Worm (Caenorhabditis elegans): ENCODE measurements around the gene ZK792.1.

Gene ZK792.1

ce11 chrIV:11623759-11624287 lies 35.8 kb upstream of the ZK792.1 start (continued):
- no peak for TF ChIP-seq nhr-102 (tag; optimal IDR thresholded peaks at IDR 0.05)
- TF ChIP-seq zfp-2 (tag; optimal IDR thresholded peaks at IDR 0.05) = no peak
- no peak for TF ChIP-seq attf-4 (tag; optimal IDR thresholded peaks at IDR 0.05)
- TF ChIP-seq Y105C5A.15 (GFP tag; IDR thresholded peaks at IDR 0.05) = no peak
- TF ChIP-seq F49E8.2 (tag; optimal IDR thresholded peaks at IDR 0.05; ENCODE audit: borderline replicate concordance) = no peak
- no peak for TF ChIP-seq zag-1 (tag; optimal IDR thresholded peaks at IDR 0.05)
- no peak for TF ChIP-seq nhr-41 (GFP tag; IDR thresholded peaks at IDR 0.05)
- TF ChIP-seq snpc-4 (tag; optimal IDR thresholded peaks at IDR 0.05) = no peak
- TF ChIP-seq D1046.2 (GFP tag; IDR thresholded peaks at IDR 0.05) = no peak
- TF ChIP-seq madf-5 (GFP tag; IDR thresholded peaks at IDR 0.05) = no peak
- no peak for TF ChIP-seq ceh-62 (tag; optimal IDR thresholded peaks at IDR 0.05)
- TF ChIP-seq ctbp-1 (GFP tag; IDR thresholded peaks at IDR 0.05) = no peak
- TF ChIP-seq mdt-29 (GFP tag; IDR thresholded peaks at IDR 0.05) = no peak
- no peak for TF ChIP-seq nhr-10 (tag; optimal IDR thresholded peaks at IDR 0.05)
- TF ChIP-seq vab-7 (GFP tag; IDR thresholded peaks at IDR 0.05) = no peak
- no peak for TF ChIP-seq saeg-2 (GFP tag; IDR thresholded peaks at IDR 0.05)
- no peak for TF ChIP-seq Y48G9A.11 (GFP tag; IDR thresholded peaks at IDR 0.05)
- TF ChIP-seq ceh-28 (tag; optimal IDR thresholded peaks at IDR 0.05) = no peak
- peak; percentile 32 for TF ChIP-seq hlh-30 (tag; optimal IDR thresholded peaks at IDR 0.05; ENCODE audit: insufficient read depth)
- peak; percentile 74 for TF ChIP-seq aha-1 (tag)
- TF ChIP-seq dmd-8 (GFP tag; IDR thresholded peaks at IDR 0.05) = no peak
- no peak for TF ChIP-seq F26F4.8 (GFP tag; conservative IDR thresholded peaks at IDR 0.05)
- TF ChIP-seq daf-12 (tag; optimal IDR thresholded peaks at IDR 0.05) = no peak
- no peak for TF ChIP-seq unc-39 (tag; optimal IDR thresholded peaks at IDR 0.05)

ce11 chrIV:11625482-11625881 lies 34.2 kb upstream of the ZK792.1 start, which contains the start of gene lys-5:
lys-5 (minus strand) TSS chrIV:11625582.
- TF ChIP-seq aha-1 (tag) (peak; percentile 41), sdz-12 (GFP tag; optimal IDR thresholded peaks at IDR 0.05) (no peak)

- no peak for TF ChIP-seq aha-1 (tag)
Measured at ce11 chrIV:11627847-11628246, 31.8 kb upstream of the ZK792.1 start, which contains the start of gene lys-6. lys-6 (minus strand) TSS chrIV:11627947.

DNA sequence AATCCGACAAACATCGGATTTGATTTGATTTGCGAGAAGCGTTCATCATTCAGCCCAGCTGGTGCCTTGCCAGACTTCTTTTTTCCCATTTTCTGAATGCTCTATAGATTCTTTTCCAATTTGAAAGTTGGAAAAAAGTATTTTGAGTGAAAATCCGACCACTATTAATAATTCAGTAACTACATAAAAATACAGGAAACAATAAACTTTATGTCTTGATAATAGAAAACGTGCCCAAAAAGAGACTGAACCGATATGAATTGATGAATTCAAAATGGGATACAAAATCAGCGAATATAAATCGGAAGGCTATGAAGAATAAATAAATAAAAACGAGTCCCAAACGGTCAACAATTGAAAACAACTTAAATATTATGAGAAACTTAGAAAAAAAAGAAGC lies 27.9 kb upstream of the ZK792.1 start, which contains the start of gene F58B3.4:
Gene F58B3.4 (minus strand): TSS at position 101 of the 400 bp plus-strand sequence.
- TF ChIP-seq duxl-1 (tag; optimal IDR thresholded peaks at IDR 0.05; ENCODE audit: poor library complexity) = no peak
- no peak for TF ChIP-seq set-16 (GFP tag; IDR thresholded peaks at IDR 0.05)
- no peak for TF ChIP-seq nhr-42 (GFP tag; IDR thresholded peaks at IDR 0.05)
- TF ChIP-seq nhr-25 (tag; optimal IDR thresholded peaks at IDR 0.05; ENCODE audit: borderline replicate concordance, insufficient read depth) = no peak
- no peak for TF ChIP-seq snpc-4 (tag; optimal IDR thresholded peaks at IDR 0.05)
- TF ChIP-seq skn-1 (tag; optimal IDR thresholded peaks at IDR 0.05) = no peak
- TF ChIP-seq dmd-9 (GFP tag; IDR thresholded peaks at IDR 0.05) = no peak
- TF ChIP-seq F26F4.8 (GFP tag; conservative IDR thresholded peaks at IDR 0.05) = no peak

DNA sequence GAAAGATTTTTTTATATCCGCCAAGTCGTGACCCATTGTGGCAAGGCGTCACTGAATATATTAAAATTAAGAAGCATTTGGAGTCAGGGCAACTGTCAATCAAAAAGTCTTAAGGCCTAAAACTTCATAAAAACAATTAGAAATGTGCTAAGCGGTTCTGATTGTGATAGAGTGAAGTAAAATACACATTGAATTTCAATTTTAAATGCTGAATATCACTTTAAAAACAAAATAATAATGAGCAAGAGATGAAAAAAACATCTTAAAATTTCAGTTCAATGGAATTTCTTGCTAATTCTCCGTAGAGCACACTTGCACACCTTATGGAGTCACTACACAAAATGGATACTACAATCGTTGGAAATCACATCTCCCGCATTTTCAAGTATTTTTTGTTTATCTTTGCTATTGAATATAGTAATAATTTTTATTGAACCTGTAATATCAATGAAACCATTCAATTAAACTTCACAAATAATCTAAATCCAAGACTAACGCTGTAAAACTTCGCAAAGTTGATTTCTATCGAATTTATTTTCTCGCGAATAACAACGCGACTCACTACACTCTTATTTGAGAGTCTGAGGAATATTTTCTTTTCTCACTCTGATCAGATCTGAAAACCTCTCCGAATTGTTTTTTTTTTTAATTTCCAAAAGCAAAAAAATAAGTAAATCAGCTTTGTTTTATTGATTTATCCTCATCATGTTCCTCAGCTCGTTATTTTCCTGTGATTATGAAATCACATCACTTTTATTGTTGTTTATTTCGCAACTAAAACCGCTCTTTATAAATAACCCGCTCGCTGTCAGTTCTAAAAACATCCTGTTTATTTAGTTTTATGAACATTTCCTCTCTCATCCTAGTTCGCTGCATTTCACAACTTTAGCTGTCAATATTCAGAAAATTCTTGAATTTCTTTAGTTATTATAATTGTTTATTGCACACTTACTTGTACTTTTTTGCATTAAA lies 23.9 kb upstream of the ZK792.1 start, which contains the start of gene mars-1:
Gene mars-1 (minus strand): TSS at position 51 of the 972 bp plus-strand sequence.
- no peak for TF ChIP-seq ZK337.2 (GFP tag; IDR thresholded peaks at IDR 0.05)
- TF ChIP-seq mxl-3 (GFP tag; optimal IDR thresholded peaks at IDR 0.05) = peak; percentile 52
- peak in 1 of 2 experiments; percentile 51 for TF ChIP-seq unc-62 (GFP tag; optimal IDR thresholded peaks at IDR 0.05 in 1 of 2)
- TF ChIP-seq unc-62 (tag; optimal IDR thresholded peaks at IDR 0.05) = no peak
- no peak for TF ChIP-seq tag-97 (GFP tag; IDR thresholded peaks at IDR 0.05)
- TF ChIP-seq F37D6.2 (tag; optimal IDR thresholded peaks at IDR 0.05) = peak; percentile 33
- no peak for TF ChIP-seq Y75B8A.6 (GFP tag; IDR thresholded peaks at IDR 0.05)
- peak in 1 of 2 experiments; percentile 50 for TF ChIP-seq daf-16 (GFP tag; optimal IDR thresholded peaks at IDR 0.05)
- peak; percentile 55 for TF ChIP-seq daf-16 (tag; optimal IDR thresholded peaks at IDR 0.05)
- no peak for TF ChIP-seq F44E2.7 (GFP tag; IDR thresholded peaks at IDR 0.05)
- TF ChIP-seq skn-1 (tag; optimal IDR thresholded peaks at IDR 0.05) = no peak
- no peak for TF ChIP-seq gei-8 (GFP tag; optimal IDR thresholded peaks at IDR 0.05)
- TF ChIP-seq nhr-42 (GFP tag; IDR thresholded peaks at IDR 0.05) = no peak
- no peak for TF ChIP-seq zip-2 (tag; optimal IDR thresholded peaks at IDR 0.05)
- peak; percentile 78 for TF ChIP-seq mep-1 (tag; optimal IDR thresholded peaks at IDR 0.05)

All from whole organism, L4 larva.